Fruit fly (Drosophila melanogaster) Kc167 (cell line): ENCODE data around the gene CG8541.

Experiments used
- Sin3A ChIP-seq: fragments of >200 bp; optimal IDR thresholded peaks from 2 replicates; lab custom pipeline; 2018; ENCODE audit warnings: missing external identifiers
- h ChIP-seq: fragments of >200 bp; optimal IDR thresholded peaks from 3 replicates; lab custom pipeline; 2018; ENCODE audit warnings: missing external identifiers
- insv ChIP-seq: fragments of >200 bp; optimal IDR thresholded peaks from 3 replicates; lab custom pipeline; 2018; ENCODE audit warnings: missing external identifiers
- psq ChIP-seq: fragments of >200 bp; optimal IDR thresholded peaks from 2 replicates; lab custom pipeline; 2017; ENCODE audit warnings: missing external identifiers

- TF ChIP-seq h (lab: Kevin White, UChicago) (no peak), psq (lab: Kevin White, UChicago) (no peak), insv (lab: Kevin White, UChicago) (no peak), Sin3A (no peak)
Measured at dm6 chr3L:7439305-7439704, 32.1 kb upstream of the CG8541 start, which contains the start of gene sphinx1.
